Fruit fly (Drosophila melanogaster): ENCODE measurements around the gene CG15561.

Gene CG15561

dm6 chr3R:31247281-31247995 is 31.7 kb upstream of the CG15561 start (continued):
- TF ChIP-seq Trl (optimal IDR thresholded peaks at IDR 0.05) (no peak), Trl (GFP tag; optimal IDR thresholded peaks at IDR 0.05) (peak; percentile 49), CG4328 (GFP tag; optimal IDR thresholded peaks at IDR 0.05) (peak; percentile 51), eyg (GFP tag; optimal IDR thresholded peaks at IDR 0.05) (peak; percentile 29), CG6765 (GFP tag; optimal IDR thresholded peaks at IDR 0.05) (peak; percentile 23), CG18764 (GFP tag; optimal IDR thresholded peaks at IDR 0.05) (peak; percentile 59), Antp (GFP tag; optimal IDR thresholded peaks at IDR 0.05) (peak; percentile 56), CG4404 (GFP tag; IDR thresholded peaks at IDR 0.05) (no peak; the same call in 1 of the 2 replicates), Bteb2 (GFP tag; optimal IDR thresholded peaks at IDR 0.05) (peak; percentile 26), ato (GFP tag; IDR thresholded peaks at IDR 0.05; ENCODE audit: partially characterized antibody) (no peak), HmgZ (tag; optimal IDR thresholded peaks at IDR 0.05) (no peak), GATAe (GFP tag; conservative IDR thresholded peaks at IDR 0.05) (no peak), Scr (GFP tag; IDR thresholded peaks at IDR 0.05; ENCODE audit: partially characterized antibody) (no peak), CG31441 (GFP tag; IDR thresholded peaks at IDR 0.05) (peak; percentile 85), H2.0 (GFP tag; IDR thresholded peaks at IDR 0.05) (peak; percentile 68), luna (GFP tag; optimal IDR thresholded peaks at IDR 0.05) (no peak), Hmx (GFP tag; optimal IDR thresholded peaks at IDR 0.05) (no peak), Lhr (GFP tag; optimal IDR thresholded peaks at IDR 0.05) (peak; percentile 17), br (optimal IDR thresholded peaks at IDR 0.05) (no peak), CG30431 (GFP tag; optimal IDR thresholded peaks at IDR 0.05) (peak; percentile 8), CG2712 (tag; optimal IDR thresholded peaks at IDR 0.05) (peak; percentile 84), CG9727 (GFP tag; optimal IDR thresholded peaks at IDR 0.05) (no peak), CG34422 (GFP tag; IDR thresholded peaks at IDR 0.05) (peak; percentile 82), CG14441 (GFP tag; IDR thresholded peaks at IDR 0.05) (peak; percentile 86), abd-A (tag; optimal IDR thresholded peaks at IDR 0.05) (peak; percentile 79), unc-4 (GFP tag; IDR thresholded peaks at IDR 0.05; ENCODE audit: partially characterized antibody) (no peak), BtbVII (GFP tag; optimal IDR thresholded peaks at IDR 0.05) (peak; percentile 9), Dfd (GFP tag; optimal IDR thresholded peaks at IDR 0.05) (no peak), Mes4 (GFP tag; optimal IDR thresholded peaks at IDR 0.05) (peak; percentile 45), Asciz (GFP tag; optimal IDR thresholded peaks at IDR 0.05) (peak; percentile 62), CG3838 (GFP tag; optimal IDR thresholded peaks at IDR 0.05) (no peak), CG8089 (GFP tag; optimal IDR thresholded peaks at IDR 0.05) (peak; percentile 40), gt (GFP tag; IDR thresholded peaks at IDR 0.05) (peak; percentile 48; the same call in 1 of the 2 replicates), klu (GFP tag; IDR thresholded peaks at IDR 0.05) (peak; percentile 16; the same call in 1 of the 2 replicates), sr (GFP tag; IDR thresholded peaks at IDR 0.05) (peak; percentile 49; the same call in 1 of the 3 replicates), ATbp (GFP tag; optimal IDR thresholded peaks at IDR 0.05) (peak; percentile 65), bsh (GFP tag; optimal IDR thresholded peaks at IDR 0.05) (peak in 1 of 2 experiments; percentile 88), bowl (GFP tag; IDR thresholded peaks at IDR 0.05) (peak; percentile 59; the same call in 1 of the 2 replicates), CG12659 (GFP tag; optimal IDR thresholded peaks at IDR 0.05) (peak; percentile 68), CG12299 (tag; optimal IDR thresholded peaks at IDR 0.05) (peak; percentile 40), CG17385 (GFP tag; optimal IDR thresholded peaks at IDR 0.05) (peak; percentile 69), ci (GFP tag; IDR thresholded peaks at IDR 0.05) (peak; percentile 89), CG5953 (GFP tag; IDR thresholded peaks at IDR 0.05) (peak; percentile 74), CkIIα-i1 (GFP tag; IDR thresholded peaks at IDR 0.05) (no peak), zen2 (GFP tag; IDR thresholded peaks at IDR 0.05; ENCODE audit: partially characterized antibody) (no peak), Ets65A (GFP tag) (peak; percentile 92), peb (GFP tag; IDR thresholded peaks at IDR 0.05) (peak; percentile 33; the same call in 1 of the 2 replicates), Fer1 (GFP tag; optimal IDR thresholded peaks at IDR 0.05) (peak; percentile 68), HLH4C (GFP tag; IDR thresholded peaks at IDR 0.05; ENCODE audit: partially characterized antibody) (no peak), Mrtf (GFP tag; IDR thresholded peaks at IDR 0.05) (peak; percentile 83)
